Fruit fly (Drosophila melanogaster): Measurements from ENCODE around the gene CG10019.

DNA sequence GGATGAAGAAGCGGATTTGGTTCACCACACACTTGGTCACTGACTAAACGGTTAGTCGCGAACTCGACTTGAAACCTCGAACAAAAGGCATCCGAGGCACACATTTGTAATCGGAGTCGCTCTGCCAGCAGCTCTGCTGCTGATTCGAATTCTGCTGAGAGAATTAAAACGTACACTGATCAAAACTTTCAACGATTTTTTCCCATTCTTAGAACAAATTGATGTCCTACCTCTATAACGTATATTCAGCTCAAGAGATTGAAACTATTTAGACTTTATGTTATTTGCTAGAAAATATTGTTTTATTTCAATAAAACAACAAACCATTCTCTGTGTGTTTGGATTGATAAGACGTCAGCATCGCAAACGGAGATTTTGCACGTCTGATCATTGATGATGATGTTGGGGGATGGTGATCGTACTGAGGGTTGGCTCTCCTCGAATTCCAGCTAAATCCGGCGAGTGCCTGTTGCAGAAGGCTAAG, 24.8 kb upstream of the CG10019 start, which contains the start of gene CG31778:
- TF ChIP-seq Ets98B (GFP tag; IDR thresholded peaks at IDR 0.05) (peak; percentile 84), gl (tag; optimal IDR thresholded peaks at IDR 0.05) (peak; percentile 45)
